Worm (Caenorhabditis elegans) whole organism, L3 larva: ENCODE measurements around the gene ZK287.4.

Experiments
- R02D3.7 ChIP-seq: fragments of 150-350 bp; optimal IDR thresholded peaks from 2 replicates; lab custom pipeline; 2014; ENCODE audit warnings: missing biosample characterization, missing genetic modification characterization
- aly-2 ChIP-seq: fragments of 150-350 bp; optimal IDR thresholded peaks from 2 replicates; lab custom pipeline; 2014; ENCODE audit warnings: missing biosample characterization, missing genetic modification characterization
- ama-1 ChIP-seq: fragments of 150-350 bp; optimal IDR thresholded peaks from 2 replicates; lab custom pipeline; 2018
- ceh-16 ChIP-seq: sonication (generic microtip); optimal IDR thresholded peaks from 2 replicates; lab custom pipeline; 2017; ENCODE audit warnings: missing biosample characterization, missing genetic modification characterization
- ceh-28 ChIP-seq: fragments of 150-350 bp; optimal IDR thresholded peaks from 2 replicates; lab custom pipeline; 2014; ENCODE audit warnings: missing biosample characterization, missing genetic modification reagents, missing genetic modification characterization
- egl-27 ChIP-seq: sonication (generic microtip); optimal IDR thresholded peaks from 4 replicates; lab custom pipeline; 2017; ENCODE audit warnings: missing biosample characterization, missing genetic modification reagents, missing genetic modification characterization
- egl-5 ChIP-seq: fragments of 150-350 bp; optimal IDR thresholded peaks from 2 replicates; lab custom pipeline; 2017; ENCODE audit warnings: missing biosample characterization, missing genetic modification reagents, missing genetic modification characterization, inconsistent platforms
- elt-1 ChIP-seq: fragments of 150-350 bp; optimal IDR thresholded peaks from 2 replicates; lab custom pipeline; 2014; ENCODE audit warnings: missing biosample characterization, missing genetic modification characterization
- elt-2 ChIP-seq: sonication (generic microtip); optimal IDR thresholded peaks from 2 replicates; lab custom pipeline; 2016; ENCODE audit warnings: missing genetic modification reagents, mild to moderate bottlenecking, missing genetic modification characterization, missing compliant biosample characterization
- elt-3 ChIP-seq, 3 experiments: fragments of 150-350 bp in 1 of 3; sonication (generic microtip) in 2 of 3; optimal IDR thresholded peaks; 2 replicates in 2 of 3; 4 replicates in 1 of 3; lab custom pipeline; 2014 to 2017; ENCODE audit warnings: missing biosample characterization in 3 of 3, missing genetic modification characterization in 3 of 3
- eor-1 ChIP-seq, 2 experiments: fragments of 150-350 bp; optimal IDR thresholded peaks; 2 replicates each; lab custom pipeline; 2014 to 2018; ENCODE audit warnings: missing biosample characterization in 2 of 2, missing genetic modification characterization in 2 of 2
- fkh-10 ChIP-seq: sonication (generic microtip); optimal IDR thresholded peaks from 2 replicates; lab custom pipeline; 2017; ENCODE audit warnings: missing biosample characterization, missing genetic modification reagents, missing genetic modification characterization
- fkh-2 ChIP-seq: fragments of 150-350 bp; optimal IDR thresholded peaks from 2 replicates; lab custom pipeline; 2014; ENCODE audit warnings: missing biosample characterization, missing genetic modification reagents, missing genetic modification characterization
- hmg-11 ChIP-seq: sonication (generic microtip); optimal IDR thresholded peaks from 2 replicates; lab custom pipeline; 2016; ENCODE audit warnings: missing genetic modification characterization, missing compliant biosample characterization
- lin-15B ChIP-seq: fragments of 150-350 bp; optimal IDR thresholded peaks from 2 replicates; lab custom pipeline; 2014; ENCODE audit warnings: missing biosample characterization, missing genetic modification characterization
- lin-39 ChIP-seq: fragments of 150-350 bp; optimal IDR thresholded peaks from 2 replicates; lab custom pipeline; 2018; ENCODE audit warnings: missing biosample characterization, missing genetic modification reagents, missing genetic modification characterization
- lsy-12 ChIP-seq: sonication (generic microtip); optimal IDR thresholded peaks from 2 replicates; lab custom pipeline; 2016; ENCODE audit warnings: mild to moderate bottlenecking, missing genetic modification characterization, missing compliant biosample characterization
- mml-1 ChIP-seq: fragments of 150-350 bp; sonication (generic microtip); optimal IDR thresholded peaks from 3 replicates; lab custom pipeline; 2014; ENCODE audit warnings: missing biosample characterization, missing genetic modification characterization
- nfya-1 ChIP-seq: sonication (generic microtip); optimal IDR thresholded peaks from 2 replicates; lab custom pipeline; 2017; ENCODE audit warnings: missing genetic modification characterization, mild to moderate bottlenecking, missing compliant biosample characterization, antibody characterized with exemption, moderate library complexity; ENCODE audit not compliant: insufficient read depth
- nhr-11 ChIP-seq: fragments of 150-350 bp; optimal IDR thresholded peaks from 2 replicates; lab custom pipeline; 2014; ENCODE audit warnings: missing biosample characterization, missing genetic modification characterization
- nhr-12 ChIP-seq: fragments of 150-350 bp; optimal IDR thresholded peaks from 2 replicates; lab custom pipeline; 2014; ENCODE audit warnings: missing biosample characterization, missing genetic modification characterization
- nhr-23 ChIP-seq: fragments of 150-350 bp; optimal IDR thresholded peaks from 2 replicates; lab custom pipeline; 2014; ENCODE audit warnings: missing biosample characterization, missing genetic modification reagents, missing genetic modification characterization
- nhr-237 ChIP-seq: fragments of 150-350 bp; optimal IDR thresholded peaks from 2 replicates; lab custom pipeline; 2014; ENCODE audit warnings: missing biosample characterization, missing genetic modification characterization
- nhr-25 ChIP-seq: sonication (generic microtip); optimal IDR thresholded peaks from 2 replicates; lab custom pipeline; 2017; ENCODE audit warnings: missing biosample characterization, missing genetic modification characterization
- nhr-28 ChIP-seq: fragments of 150-350 bp; optimal IDR thresholded peaks from 2 replicates; lab custom pipeline; 2014; ENCODE audit warnings: missing biosample characterization, missing genetic modification characterization
- nhr-76 ChIP-seq: fragments of 150-350 bp; sonication (generic microtip); optimal IDR thresholded peaks from 5 replicates; lab custom pipeline; 2014; ENCODE audit warnings: missing biosample characterization, missing genetic modification characterization
- nhr-77 ChIP-seq: fragments of 150-350 bp; optimal IDR thresholded peaks from 2 replicates; lab custom pipeline; 2014; ENCODE audit warnings: missing biosample characterization, missing genetic modification characterization
- pha-4 ChIP-seq: fragments of 150-350 bp; optimal IDR thresholded peaks from 2 replicates; lab custom pipeline; 2014; ENCODE audit warnings: missing biosample characterization, missing genetic modification reagents, missing genetic modification characterization
- skn-1 ChIP-seq: fragments of 150-350 bp; optimal IDR thresholded peaks from 2 replicates; lab custom pipeline; 2014; ENCODE audit warnings: missing biosample characterization, missing genetic modification characterization
- snpc-4 ChIP-seq: fragments of 150-350 bp; optimal IDR thresholded peaks from 2 replicates; lab custom pipeline; 2014; ENCODE audit warnings: missing biosample characterization, missing genetic modification characterization
- tbx-2 ChIP-seq: sonication (generic microtip); optimal IDR thresholded peaks from 2 replicates; lab custom pipeline; 2016; ENCODE audit warnings: mild to moderate bottlenecking, missing genetic modification characterization, missing compliant biosample characterization
- unc-39 ChIP-seq: sonication (generic microtip); optimal IDR thresholded peaks from 4 replicates; lab custom pipeline; 2017; ENCODE audit warnings: missing biosample characterization, missing genetic modification characterization
- unc-62 ChIP-seq: fragments of 150-350 bp; sonication (generic microtip); optimal IDR thresholded peaks from 4 replicates; lab custom pipeline; 2014; ENCODE audit warnings: missing biosample characterization, missing genetic modification reagents, missing genetic modification characterization
- zag-1 ChIP-seq: fragments of 150-350 bp; optimal IDR thresholded peaks from 2 replicates; lab custom pipeline; 2014; ENCODE audit warnings: missing biosample characterization, missing genetic modification characterization
- ztf-11 ChIP-seq: fragments of 150-350 bp; optimal IDR thresholded peaks from 2 replicates; lab custom pipeline; 2014; ENCODE audit warnings: missing biosample characterization, missing genetic modification characterization
- ztf-4 ChIP-seq: fragments of 150-350 bp; optimal IDR thresholded peaks from 2 replicates; lab custom pipeline; 2014; ENCODE audit warnings: missing biosample characterization, missing genetic modification characterization

The ZK287.4 gene

DNA sequence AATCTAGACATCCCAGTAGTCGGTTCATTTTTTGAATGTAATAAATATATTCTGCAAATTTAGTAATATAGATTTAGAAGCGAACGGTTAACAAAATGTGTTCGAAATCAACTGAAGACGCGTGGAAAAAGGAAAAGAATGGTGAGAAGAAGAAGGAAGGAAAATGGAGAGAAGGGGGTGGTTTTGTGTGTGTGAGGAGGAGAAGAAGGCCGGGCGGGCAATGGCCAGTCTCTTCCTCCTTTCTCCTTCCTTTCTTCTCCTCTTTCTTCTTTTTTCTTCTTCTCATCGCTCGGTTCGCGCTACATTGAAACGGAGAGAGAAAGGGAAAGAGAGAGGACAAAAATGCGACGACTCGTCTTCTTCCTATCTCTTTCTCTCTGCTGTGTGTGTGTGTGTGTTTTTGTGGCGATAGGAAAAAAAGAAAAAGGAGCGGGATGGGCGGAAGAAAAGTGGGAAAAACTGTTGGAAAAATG is 6.7 kb upstream of the ZK287.4 start, which contains the start of gene ztf-9:
Gene ztf-9, minus strand, starts transcription at position 51 of the 473 bp plus-strand sequence.
- TF ChIP-seq hmg-11 (tag; lab: Kevin White, UChicago) (peak; percentile 45), elt-1 (tag; lab: Kevin White, UChicago) (no peak), nfya-1 (tag; lab: Kevin White, UChicago) (peak; percentile 84), lin-39 (tag; lab: Kevin White, UChicago) (peak; percentile 59), unc-62 (GFP tag; lab: Kevin White, UChicago) (no peak), ztf-4 (tag; lab: Kevin White, UChicago) (no peak), ceh-16 (tag; lab: Kevin White, UChicago) (no peak), R02D3.7 (no peak), nhr-76 (tag; lab: Kevin White, UChicago) (no peak), egl-27 (tag; lab: Kevin White, UChicago) (no peak), nhr-237 (no peak), elt-3 (tag; optimal IDR thresholded peaks at IDR 0.05; lab: Kevin White, UChicago) (no peak), pha-4 (peak; percentile 51), nhr-77 (tag; lab: Kevin White, UChicago) (no peak), nhr-28 (tag; lab: Kevin White, UChicago) (no peak), egl-5 (peak; percentile 12), nhr-12 (tag; lab: Kevin White, UChicago) (no peak), ztf-11 (tag; lab: Kevin White, UChicago) (no peak), fkh-10 (GFP tag; lab: Kevin White, UChicago) (peak; percentile 17), fkh-2 (no peak), zag-1 (tag; lab: Kevin White, UChicago) (no peak), lsy-12 (tag; lab: Kevin White, UChicago) (no peak), skn-1 (tag; lab: Kevin White, UChicago) (no peak), aly-2 (tag; lab: Kevin White, UChicago) (no peak), tbx-2 (tag; lab: Kevin White, UChicago) (no peak), nhr-11 (tag; lab: Kevin White, UChicago) (no peak), elt-2 (tag; lab: Kevin White, UChicago) (peak; percentile 43), snpc-4 (peak; percentile 20), nhr-23 (tag; lab: Kevin White, UChicago) (no peak), lin-15B (peak; percentile 38), unc-39 (tag; lab: Kevin White, UChicago) (no peak)

DNA sequence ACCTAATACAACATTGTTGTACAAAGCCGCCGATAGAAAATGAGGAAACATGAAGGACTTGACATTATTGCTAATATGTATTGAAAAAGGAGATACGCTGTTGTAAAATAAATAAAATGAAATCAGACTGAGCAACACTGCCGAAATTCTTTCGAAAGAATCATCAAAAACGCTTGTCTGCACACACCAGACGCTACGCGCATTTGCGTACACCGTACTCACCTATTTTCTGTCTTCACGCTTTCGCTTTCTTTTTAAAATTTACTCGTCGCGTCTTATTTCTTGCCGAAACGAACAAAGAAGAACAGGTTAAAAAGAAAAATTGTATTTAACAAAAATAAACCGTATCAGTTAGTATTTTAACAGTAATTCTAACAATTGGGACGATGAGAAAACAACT is 5.3 kb upstream of the ZK287.4 start:
- TF ChIP-seq lsy-12 (tag; lab: Kevin White, UChicago) (peak; percentile 15), tbx-2 (tag; lab: Kevin White, UChicago) (no peak), eor-1 (tag; optimal IDR thresholded peaks at IDR 0.05; lab: Kevin White, UChicago) (no peak), snpc-4 (peak; percentile 18), lin-15B (peak; percentile 41), ama-1 (no peak), pha-4 (peak; percentile 57), nhr-23 (tag; lab: Kevin White, UChicago) (peak; percentile 41), hmg-11 (tag; lab: Kevin White, UChicago) (peak; percentile 72), skn-1 (tag; lab: Kevin White, UChicago) (peak; percentile 22), elt-2 (tag; lab: Kevin White, UChicago) (peak; percentile 11), nhr-25 (peak; percentile 51), aly-2 (tag; lab: Kevin White, UChicago) (no peak), nhr-11 (tag; lab: Kevin White, UChicago) (no peak)

DNA sequence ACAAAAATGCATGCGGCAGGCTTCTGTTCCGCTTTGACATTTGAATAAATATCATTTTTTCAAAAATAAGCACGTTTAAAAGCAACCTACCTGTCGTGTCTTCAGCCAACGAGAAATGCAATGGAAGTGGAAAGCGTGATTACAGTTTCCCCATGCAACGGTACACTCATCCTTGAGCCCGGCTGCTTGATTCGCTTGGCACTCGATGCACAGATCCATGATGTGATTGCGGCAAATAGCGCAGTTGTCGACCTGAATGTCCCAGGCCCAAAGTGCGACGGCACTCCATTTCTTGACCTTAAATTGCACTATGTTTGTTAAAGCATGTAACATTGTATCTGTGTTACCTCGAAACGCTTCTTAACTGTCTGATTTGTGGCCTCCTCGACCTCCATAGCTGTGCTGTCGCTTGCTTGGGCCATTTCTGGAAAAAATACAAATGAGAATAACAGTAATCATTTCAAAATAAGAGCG is 4.7 kb upstream of the ZK287.4 start, which contains the start of gene rbx-1:
Gene rbx-1, minus strand, starts transcription at position 424 of the 474 bp plus-strand sequence.
- no peak for TF ChIP-seq snpc-4
- no peak for TF ChIP-seq elt-2 (tag; lab: Kevin White, UChicago)
- TF ChIP-seq ztf-4 (tag; lab: Kevin White, UChicago): no peak
- no peak for TF ChIP-seq nhr-23 (tag; lab: Kevin White, UChicago)
- TF ChIP-seq mml-1: no peak
- TF ChIP-seq ceh-28 (tag; lab: Kevin White, UChicago): no peak
- no peak for TF ChIP-seq nhr-28 (tag; lab: Kevin White, UChicago)
- TF ChIP-seq elt-1 (tag; lab: Kevin White, UChicago): no peak
- TF ChIP-seq egl-27 (tag; lab: Kevin White, UChicago): no peak
- no peak for TF ChIP-seq R02D3.7
- no peak for TF ChIP-seq aly-2 (tag; lab: Kevin White, UChicago)
- no peak for TF ChIP-seq nhr-237
- no peak for TF ChIP-seq hmg-11 (tag; lab: Kevin White, UChicago)
- no peak for TF ChIP-seq fkh-10 (GFP tag; lab: Kevin White, UChicago)
